Fruit fly (Drosophila melanogaster) whole organism, embryonic: ENCODE measurements around the gene CG12009.

Source experiments
- Ada2b ChIP-seq: fragments of 200-800 bp; sonication (Bioruptor generic); IDR thresholded peaks from 2 replicates; pipeline ENCODE4 v1.3.6; 2022; ENCODE audit warnings: missing biosample characterization, missing genetic modification characterization
- Atf-2 ChIP-seq: fragments of 200-800 bp; sonication (Bioruptor generic); optimal IDR thresholded peaks from 2 replicates; lab custom pipeline; 2016; ENCODE audit warnings: missing biosample characterization, missing genetic modification characterization
- Awh ChIP-seq: fragments of 200-800 bp; sonication (Bioruptor generic); IDR thresholded peaks from 2 replicates; pipeline ENCODE4, ENCODE4 v1.3.6; 2022; ENCODE audit warnings: missing biosample characterization, missing genetic modification characterization
- Bgb ChIP-seq: fragments of 200-800 bp; sonication (Bioruptor generic); IDR thresholded peaks from 2 replicates; pipeline ENCODE4 v1.3.6; 2022; ENCODE audit warnings: missing biosample characterization, missing genetic modification characterization; ENCODE audit not compliant: partially characterized antibody
- Bteb2 ChIP-seq: fragments of 200-800 bp; sonication (Bioruptor generic); optimal IDR thresholded peaks from 2 replicates; lab custom pipeline; 2016; ENCODE audit warnings: missing biosample characterization, missing genetic modification characterization
- CG10209 ChIP-seq: fragments of 200-800 bp; sonication (Bioruptor generic); optimal IDR thresholded peaks from 3 replicates; lab custom pipeline; 2017; ENCODE audit warnings: missing biosample characterization, mild to moderate bottlenecking, missing genetic modification characterization, missing genetic modification reagents
- CG1024 ChIP-seq: fragments of 200-800 bp; sonication (Bioruptor generic); IDR thresholded peaks from 2 replicates; pipeline ENCODE4 v1.3.6; 2022; ENCODE audit warnings: missing biosample characterization, missing genetic modification characterization
- CG10321 ChIP-seq: fragments of 200-800 bp; sonication (Bioruptor generic); IDR thresholded peaks from 2 replicates; pipeline ENCODE4 v1.3.6; 2022; ENCODE audit warnings: missing biosample characterization, missing genetic modification characterization
- CG10462 ChIP-seq: fragments of 200-800 bp; sonication (Bioruptor generic); optimal IDR thresholded peaks from 2 replicates; lab custom pipeline; 2016; ENCODE audit warnings: missing biosample characterization, missing genetic modification characterization
- CG10543 ChIP-seq: fragments of 200-800 bp; sonication (Bioruptor generic); optimal IDR thresholded peaks from 3 replicates; lab custom pipeline; 2017; ENCODE audit warnings: missing biosample characterization, mild to moderate bottlenecking, missing genetic modification characterization, moderate library complexity
- CG11456 ChIP-seq: fragments of 200-800 bp; sonication (Bioruptor generic); IDR thresholded peaks from 3 replicates; pipeline ENCODE4 v1.3.6; 2022; ENCODE audit warnings: missing biosample characterization, missing genetic modification characterization
- CG11504 ChIP-seq: fragments of 200-800 bp; sonication (Bioruptor generic); optimal IDR thresholded peaks from 3 replicates; lab custom pipeline; 2019; ENCODE audit warnings: missing biosample characterization, mild to moderate bottlenecking, missing genetic modification characterization, moderate library complexity
- CG12104 ChIP-seq: fragments of 200-800 bp; sonication (Bioruptor generic); optimal IDR thresholded peaks from 3 replicates; lab custom pipeline; 2016; ENCODE audit warnings: missing biosample characterization, missing genetic modification characterization
- CG13123 ChIP-seq: fragments of 200-800 bp; sonication (Bioruptor generic); optimal IDR thresholded peaks from 2 replicates; lab custom pipeline; 2016; ENCODE audit warnings: missing biosample characterization, missing genetic modification characterization
- CG15011 ChIP-seq: fragments of 200-800 bp; sonication (Bioruptor generic); optimal IDR thresholded peaks from 3 replicates; lab custom pipeline; 2018; ENCODE audit warnings: missing biosample characterization, mild to moderate bottlenecking, missing genetic modification characterization
- CG1602 ChIP-seq: fragments of 200-800 bp; sonication (Bioruptor generic); optimal IDR thresholded peaks from 3 replicates; lab custom pipeline; 2016; ENCODE audit warnings: missing biosample characterization, missing genetic modification characterization
- CG16779 ChIP-seq: fragments of 200-800 bp; sonication (Bioruptor generic); IDR thresholded peaks from 2 replicates; pipeline ENCODE4 v1.3.6; 2022; ENCODE audit warnings: missing biosample characterization, missing genetic modification characterization
- CG17186 ChIP-seq: fragments of 200-800 bp; sonication (Bioruptor generic); optimal IDR thresholded peaks from 3 replicates; lab custom pipeline; 2017; ENCODE audit warnings: missing biosample characterization, missing genetic modification reagents, missing genetic modification characterization
- CG17829 ChIP-seq: fragments of 200-800 bp; optimal IDR thresholded peaks from 2 replicates; lab custom pipeline; 2019; ENCODE audit warnings: missing biosample characterization, mild to moderate bottlenecking, missing genetic modification characterization, moderate library complexity
- CG18619 ChIP-seq: fragments of 200-800 bp; sonication (Bioruptor generic); optimal IDR thresholded peaks from 3 replicates; lab custom pipeline; 2017; ENCODE audit warnings: missing biosample characterization, mild to moderate bottlenecking, missing genetic modification characterization
- CG34422 ChIP-seq: fragments of 200-800 bp; sonication (Bioruptor generic); IDR thresholded peaks from 3 replicates; pipeline ENCODE4 v1.3.6; 2022; ENCODE audit warnings: missing biosample characterization, missing genetic modification characterization
- CG3995 ChIP-seq: fragments of 200-800 bp; sonication (Bioruptor generic); optimal IDR thresholded peaks from 3 replicates; lab custom pipeline; 2016; ENCODE audit warnings: missing biosample characterization, missing genetic modification characterization
- CG42726 ChIP-seq: fragments of 200-800 bp; sonication (Bioruptor generic); IDR thresholded peaks from 2 replicates; pipeline ENCODE4 v1.3.6; 2022; ENCODE audit warnings: missing biosample characterization, missing genetic modification characterization; ENCODE audit not compliant: partially characterized antibody
- CG7987 ChIP-seq: fragments of 200-800 bp; sonication (Bioruptor generic); optimal IDR thresholded peaks from 2 replicates; lab custom pipeline; 2018; ENCODE audit warnings: missing biosample characterization, mild to moderate bottlenecking, missing genetic modification characterization, moderate library complexity
- CG9609 ChIP-seq: fragments of 200-800 bp; sonication (Bioruptor generic); optimal IDR thresholded peaks from 3 replicates; lab custom pipeline; 2016; ENCODE audit warnings: missing biosample characterization, missing genetic modification characterization
- CG9932 ChIP-seq: fragments of 200-800 bp; sonication (Bioruptor generic); IDR thresholded peaks from 2 replicates; pipeline ENCODE4 v1.3.6; 2022; ENCODE audit warnings: missing biosample characterization, missing genetic modification characterization
- Dad ChIP-seq: fragments of 200-800 bp; sonication (Bioruptor generic); optimal IDR thresholded peaks from 3 replicates; lab custom pipeline; 2016; ENCODE audit warnings: missing biosample characterization, missing genetic modification characterization
- Fer3 ChIP-seq: fragments of 200-800 bp; sonication (Bioruptor generic); optimal IDR thresholded peaks from 2 replicates; lab custom pipeline; 2018; ENCODE audit warnings: missing biosample characterization, mild to moderate bottlenecking, missing genetic modification characterization, moderate library complexity
- Meics ChIP-seq: fragments of 200-800 bp; sonication (Bioruptor generic); optimal IDR thresholded peaks from 2 replicates; lab custom pipeline; 2017; ENCODE audit warnings: missing biosample characterization, mild to moderate bottlenecking, missing genetic modification characterization
- Sry-β ChIP-seq: fragments of 200-800 bp; sonication (Bioruptor generic); optimal IDR thresholded peaks from 2 replicates; lab custom pipeline; 2018; ENCODE audit warnings: missing biosample characterization, mild to moderate bottlenecking, missing genetic modification characterization, moderate library complexity
- bbx ChIP-seq: fragments of 200-800 bp; sonication (Bioruptor generic); IDR thresholded peaks from 2 replicates; pipeline ENCODE4 v1.3.6; 2022; ENCODE audit warnings: missing biosample characterization, missing genetic modification characterization; ENCODE audit not compliant: partially characterized antibody
- bowl ChIP-seq: fragments of 200-800 bp; sonication (Bioruptor generic); IDR thresholded peaks from 2 replicates; pipeline ENCODE4 v1.3.6; 2022; ENCODE audit warnings: missing biosample characterization, missing genetic modification characterization
- cad ChIP-seq: fragments of >200 bp; optimal IDR thresholded peaks from 2 replicates; lab custom pipeline; 2017; ENCODE audit warnings: missing biosample characterization, missing genetic modification characterization
- chm ChIP-seq: fragments of 200-800 bp; sonication (Bioruptor generic); IDR thresholded peaks from 2 replicates; pipeline ENCODE4 v1.3.6; 2022; ENCODE audit warnings: missing biosample characterization, missing genetic modification characterization
- corto ChIP-seq: fragments of 200-800 bp; sonication (Bioruptor generic); optimal IDR thresholded peaks from 2 replicates; lab custom pipeline; 2016; ENCODE audit warnings: missing biosample characterization, mild to moderate bottlenecking, missing genetic modification characterization, moderate library complexity
- croc ChIP-seq: fragments of 200-800 bp; sonication (Bioruptor generic); conservative IDR thresholded peaks from 3 replicates; pipeline ENCODE4 v1.3.6; 2022; ENCODE audit warnings: missing biosample characterization, missing genetic modification characterization
- dan ChIP-seq: fragments of 200-800 bp; sonication (Bioruptor generic); IDR thresholded peaks from 2 replicates; pipeline ENCODE4 v1.3.6; 2022; ENCODE audit warnings: missing biosample characterization, missing genetic modification characterization
- disco-r ChIP-seq: fragments of 200-800 bp; sonication (Bioruptor generic); optimal IDR thresholded peaks from 2 replicates; lab custom pipeline; 2016; ENCODE audit warnings: missing biosample characterization, missing genetic modification characterization
- eve ChIP-seq, 2 experiments: fragments of >200 bp; optimal IDR thresholded peaks; 2 replicates each; lab custom pipeline; 2017; ENCODE audit warnings: missing biosample characterization in 2 of 2, missing genetic modification characterization in 2 of 2
- fd102C ChIP-seq: fragments of 200-800 bp; sonication (Bioruptor generic); optimal IDR thresholded peaks from 2 replicates; lab custom pipeline; 2018; ENCODE audit warnings: missing biosample characterization, mild to moderate bottlenecking, missing genetic modification characterization, moderate library complexity
- fru ChIP-seq: fragments of >200 bp; optimal IDR thresholded peaks from 2 replicates; lab custom pipeline; 2017
- ham ChIP-seq: fragments of 200-800 bp; sonication (Bioruptor generic); IDR thresholded peaks from 2 replicates; pipeline ENCODE4 v1.3.6; 2022; ENCODE audit warnings: missing biosample characterization, missing genetic modification characterization
- oc ChIP-seq: fragments of 200-800 bp; sonication (Bioruptor generic); optimal IDR thresholded peaks from 2 replicates; lab custom pipeline; 2018; ENCODE audit warnings: missing biosample characterization, mild to moderate bottlenecking, missing genetic modification characterization, moderate library complexity
- prd ChIP-seq, 3 experiments: fragments of >200 bp in 2 of 3; fragments of 200-800 bp in 1 of 3; sonication (Bioruptor generic) in 1 of 3; optimal IDR thresholded peaks in 2 of 3; IDR thresholded peaks in 1 of 3; 2 replicates in 2 of 3; 3 replicates in 1 of 3; pipeline versions ENCODE4 v1.3.6 to Lab custom; 2017 to 2022; ENCODE audit warnings: missing biosample characterization in 1 of 3, missing genetic modification characterization in 1 of 3
- psq ChIP-seq: fragments of 200-800 bp; sonication (Bioruptor generic); optimal IDR thresholded peaks from 2 replicates; lab custom pipeline; 2017; ENCODE audit warnings: missing biosample characterization, missing genetic modification characterization
- ranshi ChIP-seq: fragments of 200-800 bp; sonication (Bioruptor generic); IDR thresholded peaks from 2 replicates; pipeline ENCODE4 v1.3.6; 2022; ENCODE audit warnings: missing biosample characterization, missing genetic modification characterization
- run ChIP-seq: fragments of 200-800 bp; sonication (Bioruptor generic); optimal IDR thresholded peaks from 3 replicates; lab custom pipeline; 2018; ENCODE audit warnings: missing biosample characterization, mild to moderate bottlenecking, missing genetic modification characterization
- slou ChIP-seq: fragments of 200-800 bp; sonication (Bioruptor generic); optimal IDR thresholded peaks from 3 replicates; lab custom pipeline; 2016; ENCODE audit warnings: missing biosample characterization, missing genetic modification characterization
- slp2 ChIP-seq: fragments of 200-800 bp; sonication (Bioruptor generic); optimal IDR thresholded peaks from 2 replicates; lab custom pipeline; 2016; ENCODE audit warnings: missing biosample characterization, missing genetic modification characterization
- vfl ChIP-seq: fragments of 200-800 bp; sonication (Bioruptor generic); optimal IDR thresholded peaks from 2 replicates; lab custom pipeline; 2016; ENCODE audit warnings: missing biosample characterization, missing genetic modification characterization
- wek ChIP-seq: fragments of 200-800 bp; sonication (Bioruptor generic); optimal IDR thresholded peaks from 3 replicates; lab custom pipeline; 2018; ENCODE audit warnings: missing biosample characterization, mild to moderate bottlenecking, missing genetic modification characterization, moderate library complexity
- zfh1 ChIP-seq: fragments of 200-800 bp; sonication (Bioruptor generic); IDR thresholded peaks from 3 replicates; pipeline ENCODE4 v1.3.6; 2022; ENCODE audit warnings: missing biosample characterization, missing genetic modification characterization

Gene CG12009

dm6 chr3L:3336368-3337164 lies 45.3 kb downstream of the CG12009 start, which contains the start of the genes Drsl6 and kst (continued):
- no peak for TF ChIP-seq ham
- no peak for TF ChIP-seq eve (GFP tag; optimal IDR thresholded peaks at IDR 0.05; lab: Kevin White, UChicago)
- TF ChIP-seq Bgb, result peak; percentile 72
- peak; percentile 67; the same call in 1 of the 2 replicates for TF ChIP-seq CG42726 (GFP tag; lab: Robert Waterston, UW)
- no peak for TF ChIP-seq dan (GFP tag; lab: Robert Waterston, UW)
- no peak for TF ChIP-seq fd102C (GFP tag; lab: Kevin White, UChicago)
- TF ChIP-seq oc (tag; lab: Kevin White, UChicago), result peak; percentile 73
- no peak for TF ChIP-seq CG18619
- TF ChIP-seq Awh (GFP tag; lab: Robert Waterston, UW), result peak; percentile 70; the same call in 1 of the 2 replicates
- no peak for TF ChIP-seq CG13123 (GFP tag; lab: Kevin White, UChicago)
- TF ChIP-seq CG11456 (GFP tag; lab: Robert Waterston, UW), result no peak
- TF ChIP-seq ranshi (GFP tag; lab: Robert Waterston, UW), result peak; percentile 37; the same call in 1 of the 2 replicates
- TF ChIP-seq disco-r (GFP tag; lab: Kevin White, UChicago), result no peak
- TF ChIP-seq CG1024, result no peak
- no peak for TF ChIP-seq CG10209
- TF ChIP-seq CG10321 (GFP tag; lab: Robert Waterston, UW), result 0 out of 2 replicates have a peak, but pooled peaks have one; percentile 20
- no peak for TF ChIP-seq Dad
- TF ChIP-seq CG15011 (GFP tag; lab: Kevin White, UChicago), result no peak
- TF ChIP-seq CG9932, result no peak
- no peak for TF ChIP-seq run (tag; lab: Kevin White, UChicago)
- no peak for TF ChIP-seq Bteb2 (GFP tag; lab: Kevin White, UChicago)
- no peak for TF ChIP-seq Ada2b
- TF ChIP-seq slou (GFP tag; lab: Kevin White, UChicago), result no peak
- TF ChIP-seq croc, result no peak
- peak; percentile 53; the same call in 1 of the 3 replicates for TF ChIP-seq CG34422
- peak; percentile 29 for TF ChIP-seq Fer3
- TF ChIP-seq CG17186 (GFP tag; lab: Kevin White, UChicago), result peak; percentile 90
- TF ChIP-seq zfh1 (GFP tag; lab: Robert Waterston, UW), result no peak
- no peak for TF ChIP-seq CG16779 (GFP tag; lab: Robert Waterston, UW)
- peak; percentile 30 for TF ChIP-seq wek (GFP tag; lab: Kevin White, UChicago)
- no peak for TF ChIP-seq Meics
- TF ChIP-seq CG10462, result no peak
- no peak for TF ChIP-seq CG11504
- no peak for TF ChIP-seq CG1602 (GFP tag; lab: Kevin White, UChicago)
- no peak for TF ChIP-seq Atf-2 (GFP tag; lab: Kevin White, UChicago)
- peak; percentile 25 for TF ChIP-seq Sry-β (GFP tag; lab: Kevin White, UChicago)
- no peak for TF ChIP-seq prd (optimal IDR thresholded peaks at IDR 0.05; lab: Kevin White, UChicago)
- no peak for TF ChIP-seq prd (GFP tag; IDR thresholded peaks at IDR 0.05; lab: Robert Waterston, UW)
- peak; percentile 30 for TF ChIP-seq CG7987 (GFP tag; lab: Kevin White, UChicago)

- TF ChIP-seq bowl, result no peak
- TF ChIP-seq CG9609 (GFP tag; lab: Kevin White, UChicago), result no peak
- no peak for TF ChIP-seq bbx (GFP tag; lab: Robert Waterston, UW)
- TF ChIP-seq cad (GFP tag; lab: Kevin White, UChicago), result peak; percentile 4
- TF ChIP-seq slp2 (GFP tag; lab: Kevin White, UChicago), result no peak
- no peak for TF ChIP-seq CG10543
- no peak for TF ChIP-seq vfl
- TF ChIP-seq fru (lab: Kevin White, UChicago), result no peak
- TF ChIP-seq corto, result no peak
- no peak for TF ChIP-seq CG12104 (GFP tag; lab: Kevin White, UChicago)
- TF ChIP-seq psq (GFP tag; lab: Kevin White, UChicago), result peak; percentile 88
- 0 out of 2 replicates have a peak, but pooled peaks have one; percentile 50 for TF ChIP-seq chm (GFP tag; lab: Robert Waterston, UW)
- no peak for TF ChIP-seq CG17829 (tag; lab: Kevin White, UChicago)
- no peak for TF ChIP-seq CG3995 (GFP tag; lab: Kevin White, UChicago)
Observed at dm6 chr3L:3337345-3337928, 46.2 kb downstream of the CG12009 start.
